Fruit fly (Drosophila melanogaster) whole organism, embryonic: ENCODE measurements around the gene CG8065.

Experiments used
- Abd-B ChIP-seq: fragments of 200-800 bp; sonication (Bioruptor generic); optimal IDR thresholded peaks from 2 replicates; lab custom pipeline; 2018; ENCODE audit warnings: missing biosample characterization, mild to moderate bottlenecking, missing genetic modification characterization, moderate library complexity
- Atf3 ChIP-seq: fragments of 200-800 bp; sonication (Bioruptor generic); optimal IDR thresholded peaks from 3 replicates; lab custom pipeline; 2016; ENCODE audit warnings: missing biosample characterization, missing genetic modification characterization
- Bdp1 ChIP-seq: fragments of 200-800 bp; sonication (Bioruptor generic); optimal IDR thresholded peaks from 3 replicates; lab custom pipeline; 2016; ENCODE audit warnings: missing biosample characterization, missing genetic modification characterization
- CG1024 ChIP-seq: fragments of 200-800 bp; sonication (Bioruptor generic); IDR thresholded peaks from 2 replicates; pipeline ENCODE4 v1.3.6; 2022; ENCODE audit warnings: missing biosample characterization, missing genetic modification characterization
- CG10431 ChIP-seq: fragments of 200-800 bp; sonication (Bioruptor generic); optimal IDR thresholded peaks from 3 replicates; lab custom pipeline; 2018; ENCODE audit warnings: missing biosample characterization, mild to moderate bottlenecking, missing genetic modification characterization
- CG12744 ChIP-seq: fragments of 200-800 bp; sonication (Bioruptor generic); optimal IDR thresholded peaks from 2 replicates; lab custom pipeline; 2016; ENCODE audit warnings: missing biosample characterization, missing genetic modification characterization
- CG17568 ChIP-seq: fragments of 200-800 bp; sonication (Bioruptor generic); optimal IDR thresholded peaks from 2 replicates; lab custom pipeline; 2018; ENCODE audit warnings: missing biosample characterization, mild to moderate bottlenecking, missing genetic modification characterization, moderate library complexity
- CG18476 ChIP-seq: fragments of 200-800 bp; sonication (Bioruptor generic); optimal IDR thresholded peaks from 2 replicates; lab custom pipeline; 2016; ENCODE audit warnings: missing biosample characterization, mild to moderate bottlenecking, missing genetic modification characterization
- CG4282 ChIP-seq: fragments of 200-800 bp; sonication (Bioruptor generic); optimal IDR thresholded peaks from 2 replicates; lab custom pipeline; 2016; ENCODE audit warnings: missing biosample characterization, missing genetic modification characterization
- CG4360 ChIP-seq: fragments of 200-800 bp; sonication (Bioruptor generic); IDR thresholded peaks from 2 replicates; pipeline ENCODE4 v1.3.6; 2022; ENCODE audit warnings: missing biosample characterization, missing genetic modification characterization
- CG6765 ChIP-seq: fragments of 200-800 bp; sonication (Bioruptor generic); optimal IDR thresholded peaks from 3 replicates; lab custom pipeline; 2017; ENCODE audit warnings: missing biosample characterization, mild to moderate bottlenecking, missing genetic modification characterization
- CG8281 ChIP-seq: fragments of 200-800 bp; sonication (Bioruptor generic); optimal IDR thresholded peaks from 2 replicates; lab custom pipeline; 2018; ENCODE audit warnings: missing biosample characterization, mild to moderate bottlenecking, missing genetic modification characterization, moderate library complexity
- CG8290 ChIP-seq, 3 experiments: fragments of 200-800 bp; sonication (Bioruptor generic); optimal IDR thresholded peaks; 2 replicates each; lab custom pipeline; 2016 to 2019; ENCODE audit warnings: missing biosample characterization in 3 of 3, missing genetic modification characterization in 3 of 3, mild to moderate bottlenecking in 2 of 3, moderate library complexity in 1 of 3
- CG9437 ChIP-seq: fragments of 200-800 bp; sonication (Bioruptor generic); optimal IDR thresholded peaks from 2 replicates; lab custom pipeline; 2018; ENCODE audit warnings: missing biosample characterization, mild to moderate bottlenecking, missing genetic modification characterization
- CG9817 ChIP-seq: fragments of 200-800 bp; sonication (Bioruptor generic); optimal IDR thresholded peaks from 2 replicates; lab custom pipeline; 2018; ENCODE audit warnings: missing biosample characterization, mild to moderate bottlenecking, missing genetic modification characterization, moderate library complexity
- Deaf1 ChIP-seq: fragments of 200-800 bp; optimal IDR thresholded peaks from 3 replicates; lab custom pipeline; 2019; ENCODE audit warnings: missing biosample characterization, mild to moderate bottlenecking, missing genetic modification characterization, moderate library complexity
- Dip2 ChIP-seq: fragments of 200-800 bp; sonication (Bioruptor generic); IDR thresholded peaks from 2 replicates; pipeline ENCODE4 v1.3.6; 2022; ENCODE audit warnings: missing biosample characterization, missing genetic modification characterization
- Dip3 ChIP-seq: fragments of 200-800 bp; sonication (Bioruptor generic); optimal IDR thresholded peaks from 3 replicates; lab custom pipeline; 2016; ENCODE audit warnings: missing biosample characterization, missing genetic modification characterization
- Dll ChIP-seq: fragments of 200-800 bp; sonication (Bioruptor generic); IDR thresholded peaks from 4 replicates; pipeline ENCODE4 v1.3.6; 2022; ENCODE audit warnings: missing biosample characterization, missing genetic modification characterization; ENCODE audit not compliant: partially characterized antibody
- Ets65A ChIP-seq: fragments of 200-800 bp; sonication (Bioruptor generic); peaks from one replicate; lab custom pipeline; 2016; ENCODE audit warnings: missing biosample characterization, missing genetic modification characterization
- Hey ChIP-seq: fragments of 200-800 bp; sonication (Bioruptor generic); optimal IDR thresholded peaks from 3 replicates; lab custom pipeline; 2018; ENCODE audit warnings: missing biosample characterization, mild to moderate bottlenecking, missing genetic modification characterization
- Hsf ChIP-seq: fragments of 200-800 bp; sonication (Bioruptor generic); optimal IDR thresholded peaks from 3 replicates; lab custom pipeline; 2016; ENCODE audit warnings: missing biosample characterization, missing genetic modification characterization
- Jarid2 ChIP-seq: fragments of 200-800 bp; sonication (Bioruptor generic); optimal IDR thresholded peaks from 3 replicates; lab custom pipeline; 2017; ENCODE audit warnings: mild to moderate bottlenecking, missing biosample characterization, missing genetic modification reagents, missing genetic modification characterization
- Optix ChIP-seq: fragments of 200-800 bp; sonication (Bioruptor generic); IDR thresholded peaks from 3 replicates; pipeline ENCODE4 v1.3.6; 2022; ENCODE audit warnings: missing biosample characterization, missing genetic modification characterization
- Sin3A ChIP-seq: fragments of >200 bp; optimal IDR thresholded peaks from 2 replicates; lab custom pipeline; 2018
- Sox100B ChIP-seq: fragments of 200-800 bp; sonication (Bioruptor generic); optimal IDR thresholded peaks from 3 replicates; lab custom pipeline; 2018; ENCODE audit warnings: missing biosample characterization, mild to moderate bottlenecking, missing genetic modification characterization
- Sox102F ChIP-seq: fragments of 200-800 bp; sonication (Bioruptor generic); optimal IDR thresholded peaks from 2 replicates; lab custom pipeline; 2018; ENCODE audit warnings: missing biosample characterization, mild to moderate bottlenecking, missing genetic modification characterization, moderate library complexity
- Xrp1 ChIP-seq: fragments of 200-800 bp; sonication (Bioruptor generic); IDR thresholded peaks from 2 replicates; pipeline ENCODE4 v1.3.6; 2022; ENCODE audit warnings: missing biosample characterization, missing genetic modification characterization
- ash1 ChIP-seq: fragments of 200-800 bp; sonication (Bioruptor generic); optimal IDR thresholded peaks from 2 replicates; lab custom pipeline; 2018; ENCODE audit warnings: missing biosample characterization, mild to moderate bottlenecking, missing genetic modification characterization
- cad ChIP-seq: fragments of >200 bp; optimal IDR thresholded peaks from 2 replicates; lab custom pipeline; 2017; ENCODE audit warnings: missing biosample characterization, missing genetic modification characterization
- ci ChIP-seq: fragments of 200-800 bp; sonication (Bioruptor generic); IDR thresholded peaks from 3 replicates; pipeline ENCODE4 v1.3.6; 2022; ENCODE audit warnings: missing biosample characterization, missing genetic modification characterization
- crc ChIP-seq: fragments of 200-800 bp; sonication (Bioruptor generic); optimal IDR thresholded peaks from 2 replicates; lab custom pipeline; 2016; ENCODE audit warnings: missing biosample characterization, missing genetic modification characterization
- dpn ChIP-seq, 2 experiments: fragments of 200-800 bp; sonication (Bioruptor generic); optimal IDR thresholded peaks; 3 replicates each; lab custom pipeline; 2016; ENCODE audit warnings: missing biosample characterization in 2 of 2, missing genetic modification characterization in 2 of 2
- esg ChIP-seq: fragments of 200-800 bp; sonication (Bioruptor generic); conservative IDR thresholded peaks from 2 replicates; pipeline ENCODE4 v1.3.6; 2022; ENCODE audit warnings: missing biosample characterization, missing genetic modification characterization
- ftz-f1 ChIP-seq: fragments of 200-800 bp; sonication (Bioruptor generic); optimal IDR thresholded peaks from 2 replicates; lab custom pipeline; 2016; ENCODE audit warnings: missing biosample characterization, missing genetic modification characterization
- gsb-n ChIP-seq: fragments of 200-800 bp; sonication (Bioruptor generic); optimal IDR thresholded peaks from 3 replicates; lab custom pipeline; 2018; ENCODE audit warnings: missing biosample characterization, mild to moderate bottlenecking, missing genetic modification characterization
- mam ChIP-seq: fragments of 200-800 bp; sonication (Bioruptor generic); optimal IDR thresholded peaks from 3 replicates; lab custom pipeline; 2016; ENCODE audit warnings: missing biosample characterization, missing genetic modification characterization
- mirr ChIP-seq: fragments of 200-800 bp; sonication (Bioruptor generic); optimal IDR thresholded peaks from 3 replicates; lab custom pipeline; 2018; ENCODE audit warnings: missing biosample characterization, mild to moderate bottlenecking, missing genetic modification characterization
- nerfin-1 ChIP-seq: fragments of 200-800 bp; sonication (Bioruptor generic); optimal IDR thresholded peaks from 3 replicates; lab custom pipeline; 2019; ENCODE audit warnings: missing biosample characterization, mild to moderate bottlenecking, missing genetic modification characterization, moderate library complexity
- nmo ChIP-seq: fragments of 200-800 bp; sonication (Bioruptor generic); optimal IDR thresholded peaks from 2 replicates; lab custom pipeline; 2018; ENCODE audit warnings: missing biosample characterization, mild to moderate bottlenecking, missing genetic modification characterization, moderate library complexity
- pum ChIP-seq: fragments of 200-800 bp; sonication (Bioruptor generic); optimal IDR thresholded peaks from 2 replicates; lab custom pipeline; 2016; ENCODE audit warnings: missing biosample characterization, missing genetic modification characterization
- run ChIP-seq: fragments of 200-800 bp; sonication (Bioruptor generic); optimal IDR thresholded peaks from 3 replicates; lab custom pipeline; 2018; ENCODE audit warnings: missing biosample characterization, mild to moderate bottlenecking, missing genetic modification characterization
- sd ChIP-seq: fragments of 200-800 bp; sonication (Bioruptor generic); optimal IDR thresholded peaks from 3 replicates; lab custom pipeline; 2018; ENCODE audit warnings: missing biosample characterization, mild to moderate bottlenecking, missing genetic modification characterization, moderate library complexity
- sima ChIP-seq: fragments of 200-800 bp; sonication (Bioruptor generic); optimal IDR thresholded peaks from 2 replicates; lab custom pipeline; 2016; ENCODE audit warnings: missing biosample characterization, missing genetic modification characterization
- sqz ChIP-seq: fragments of 200-800 bp; sonication (Bioruptor generic); optimal IDR thresholded peaks from 3 replicates; lab custom pipeline; 2018; ENCODE audit warnings: missing biosample characterization, mild to moderate bottlenecking, missing genetic modification characterization
- stwl ChIP-seq: fragments of 200-800 bp; sonication (Bioruptor generic); optimal IDR thresholded peaks from 3 replicates; lab custom pipeline; 2018; ENCODE audit warnings: missing biosample characterization, mild to moderate bottlenecking, missing genetic modification characterization, moderate library complexity
- toy ChIP-seq: fragments of 200-800 bp; sonication (Bioruptor generic); IDR thresholded peaks from 2 replicates; pipeline ENCODE4 v1.3.6; 2022; ENCODE audit warnings: missing biosample characterization, missing genetic modification characterization
- vfl ChIP-seq: fragments of 200-800 bp; sonication (Bioruptor generic); optimal IDR thresholded peaks from 2 replicates; lab custom pipeline; 2016; ENCODE audit warnings: missing biosample characterization, missing genetic modification characterization
- zen2 ChIP-seq: fragments of 200-800 bp; sonication (Bioruptor generic); IDR thresholded peaks from 3 replicates; pipeline ENCODE4 v1.3.6; 2022; ENCODE audit warnings: missing biosample characterization, missing genetic modification characterization; ENCODE audit not compliant: partially characterized antibody

Gene CG8065

dm6 chr3L:10215365-10215764, at the start of gene CG8065:
Gene CG8065 (plus strand): TSS chr3L:10215665.
- no peak for TF ChIP-seq CG9437 (GFP tag; lab: Kevin White, UChicago)
- no peak for TF ChIP-seq vfl
- no peak for TF ChIP-seq sima (GFP tag; lab: Kevin White, UChicago)
- TF ChIP-seq Sox100B (GFP tag; lab: Kevin White, UChicago), result no peak
- TF ChIP-seq dpn (GFP tag; optimal IDR thresholded peaks at IDR 0.05; lab: Kevin White, UChicago), result no peak
- TF ChIP-seq Sin3A (lab: Kevin White, UChicago), result no peak
- no peak for TF ChIP-seq Optix (GFP tag; lab: Robert Waterston, UW)

DNA sequence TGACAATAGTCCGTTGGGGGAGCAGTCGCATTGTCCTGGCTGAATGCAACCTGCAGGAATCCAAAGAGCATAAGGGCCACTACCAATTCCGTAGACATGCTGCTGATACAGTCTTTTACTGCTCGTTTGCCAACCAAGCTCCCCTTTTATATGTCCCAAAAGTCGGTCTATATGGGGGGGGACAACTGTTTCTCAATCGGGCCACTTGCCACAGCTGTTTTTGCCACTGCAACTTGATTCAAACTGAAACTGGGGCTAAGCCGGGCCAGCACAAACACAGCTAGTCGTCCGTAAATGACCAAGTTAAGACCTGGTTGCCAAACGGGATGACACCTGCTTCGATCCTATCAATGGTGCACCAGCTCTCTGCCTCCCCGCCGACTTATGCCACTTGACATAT, 48.5 kb upstream of the CG8065 start, which contains the start of gene CG6628:
Gene CG6628 (minus strand): TSS at position 101 of the 400 bp plus-strand sequence.
- no peak for TF ChIP-seq pum
- no peak for TF ChIP-seq CG8281 (tag; lab: Kevin White, UChicago)
- TF ChIP-seq nmo (GFP tag; lab: Kevin White, UChicago), result no peak
- no peak for TF ChIP-seq nerfin-1 (tag; lab: Kevin White, UChicago)
- TF ChIP-seq sqz (GFP tag; lab: Kevin White, UChicago), result no peak
- TF ChIP-seq CG9817 (tag; lab: Kevin White, UChicago), result no peak
- no peak for TF ChIP-seq CG1024 (GFP tag; lab: Robert Waterston, UW)
- no peak for TF ChIP-seq Atf3 (GFP tag; lab: Kevin White, UChicago)
- no peak for TF ChIP-seq Abd-B (GFP tag; lab: Kevin White, UChicago)
- TF ChIP-seq gsb-n (tag; lab: Kevin White, UChicago), result no peak
- no peak for TF ChIP-seq Dip3
- no peak for TF ChIP-seq Sox102F

- 0 out of 3 replicates have a peak, but pooled peaks have one; percentile 42 for TF ChIP-seq ci (GFP tag; lab: Robert Waterston, UW)
- no peak for TF ChIP-seq CG10431
- TF ChIP-seq Jarid2 (GFP tag; lab: Kevin White, UChicago), result peak; percentile 80
- TF ChIP-seq Xrp1 (GFP tag; lab: Robert Waterston, UW), result no peak
- TF ChIP-seq CG4360 (GFP tag; lab: Robert Waterston, UW), result no peak
- peak; percentile 28 for TF ChIP-seq mirr (GFP tag; lab: Kevin White, UChicago)
- no peak for TF ChIP-seq CG8290 (GFP tag; optimal IDR thresholded peaks at IDR 0.05; lab: Kevin White, UChicago)
- peak in 1 of 2 experiments; percentile 51 for TF ChIP-seq CG8290 (tag; optimal IDR thresholded peaks at IDR 0.05; lab: Kevin White, UChicago)
- peak; percentile 88 for TF ChIP-seq Ets65A
- TF ChIP-seq run (tag; lab: Kevin White, UChicago), result no peak
- no peak for TF ChIP-seq Dip2 (GFP tag; lab: Robert Waterston, UW)
- no peak for TF ChIP-seq Hey (tag; lab: Kevin White, UChicago)
- no peak for TF ChIP-seq Bdp1 (GFP tag; lab: Kevin White, UChicago)
- no peak for TF ChIP-seq esg (GFP tag; lab: Robert Waterston, UW)
- no peak for TF ChIP-seq CG18476 (GFP tag; lab: Kevin White, UChicago)
- no peak for TF ChIP-seq stwl (tag; lab: Kevin White, UChicago)
- no peak for TF ChIP-seq mam (GFP tag; lab: Kevin White, UChicago)
- 0 out of 3 replicates have a peak, but pooled peaks have one; percentile 39 for TF ChIP-seq zen2
- TF ChIP-seq Hsf (GFP tag; lab: Kevin White, UChicago), result no peak
- TF ChIP-seq Dll (GFP tag; lab: Robert Waterston, UW), result 0 out of 4 replicates have a peak, but pooled peaks have one; percentile 13
- peak; percentile 4 for TF ChIP-seq ftz-f1 (GFP tag; lab: Kevin White, UChicago)
- no peak for TF ChIP-seq crc (GFP tag; lab: Kevin White, UChicago)
- TF ChIP-seq CG12744 (GFP tag; lab: Kevin White, UChicago), result no peak
- no peak for TF ChIP-seq CG4282 (GFP tag; lab: Kevin White, UChicago)
- peak; percentile 16 for TF ChIP-seq CG6765
- peak; percentile 99 for TF ChIP-seq Deaf1 (tag; lab: Kevin White, UChicago)
- TF ChIP-seq toy (GFP tag; lab: Robert Waterston, UW), result no peak
- no peak for TF ChIP-seq CG17568 (GFP tag; lab: Kevin White, UChicago)
- no peak for TF ChIP-seq ash1 (GFP tag; lab: Kevin White, UChicago)
- no peak for TF ChIP-seq cad
- peak; percentile 4 for TF ChIP-seq sd (tag; lab: Kevin White, UChicago)
Observed at dm6 chr3L:10185924-10186323, 29.5 kb upstream of the CG8065 start, which contains the start of gene dpr10. Gene dpr10 (minus strand): TSS chr3L:10186108.
